Fruit fly (Drosophila melanogaster) Kc167 (cell line): ENCODE results near the gene tfc.

Experiments used
- Myc ChIP-seq: fragments of >200 bp; optimal IDR thresholded peaks from 2 replicates; lab custom pipeline; 2017; ENCODE audit warnings: missing external identifiers
- Sin3A ChIP-seq: fragments of >200 bp; optimal IDR thresholded peaks from 2 replicates; lab custom pipeline; 2018; ENCODE audit warnings: missing external identifiers
- h ChIP-seq: fragments of >200 bp; optimal IDR thresholded peaks from 3 replicates; lab custom pipeline; 2018; ENCODE audit warnings: missing external identifiers
- insv ChIP-seq: fragments of >200 bp; optimal IDR thresholded peaks from 3 replicates; lab custom pipeline; 2018; ENCODE audit warnings: missing external identifiers
- psq ChIP-seq: fragments of >200 bp; optimal IDR thresholded peaks from 2 replicates; lab custom pipeline; 2017; ENCODE audit warnings: missing external identifiers
- ttk ChIP-seq: sonication (Bioruptor generic); optimal IDR thresholded peaks from 2 replicates; lab custom pipeline; 2017; ENCODE audit warnings: missing external identifiers

- TF ChIP-seq Sin3A (lab: Kevin White, UChicago) (no peak), Myc (lab: Kevin White, UChicago) (no peak), ttk (lab: Kevin White, UChicago) (no peak), insv (lab: Kevin White, UChicago) (no peak), h (lab: Kevin White, UChicago) (no peak), psq (lab: Kevin White, UChicago) (no peak)
Observed at dm6 chr3L:1265423-1266002, 9.3 kb downstream of the tfc start.
